Worm (Caenorhabditis elegans): ENCODE data around the gene twk-34.
A peak's percentile ranks its signal among the peaks of the same experiment; 100 is the strongest.
"Not testable (repeated sequence)": the region's sequence is repeated elsewhere in the genome, so short reads cannot be mapped to it uniquely, and the experiment has no call there.

The twk-34 gene

ce11 chrV:15664053-15664661 lies 40.6 kb upstream of the twk-34 start (continued):
- no peak for TF ChIP-seq ztf-11 (tag; optimal IDR thresholded peaks at IDR 0.05)
- TF ChIP-seq sea-2 (GFP tag; optimal IDR thresholded peaks at IDR 0.05): no peak
- TF ChIP-seq ceh-82 (tag; optimal IDR thresholded peaks at IDR 0.05): no peak
- peak; percentile 85 for TF ChIP-seq nhr-25 (tag; optimal IDR thresholded peaks at IDR 0.05)
- no peak for TF ChIP-seq unc-62 (GFP tag; optimal IDR thresholded peaks at IDR 0.05)
- TF ChIP-seq pha-4 (tag; optimal IDR thresholded peaks at IDR 0.05): peak; percentile 72
- no peak for TF ChIP-seq skn-1 (tag; optimal IDR thresholded peaks at IDR 0.05)
- TF ChIP-seq hmg-11 (tag; optimal IDR thresholded peaks at IDR 0.05): peak; percentile 38
- no peak for TF ChIP-seq ztf-4 (tag; optimal IDR thresholded peaks at IDR 0.05)
- TF ChIP-seq nfya-1 (tag; optimal IDR thresholded peaks at IDR 0.05; ENCODE audit: insufficient read depth): peak; percentile 56
- TF ChIP-seq fos-1 (tag; optimal IDR thresholded peaks at IDR 0.05): no peak

- TF ChIP-seq ceh-9 (tag; optimal IDR thresholded peaks at IDR 0.05) (no peak), nhr-237 (tag; optimal IDR thresholded peaks at IDR 0.05) (no peak), nhr-76 (tag; optimal IDR thresholded peaks at IDR 0.05) (no peak), hmg-11 (tag; optimal IDR thresholded peaks at IDR 0.05) (no peak), elt-3 (tag; optimal IDR thresholded peaks at IDR 0.05) (no peak), jun-1 (tag; optimal IDR thresholded peaks at IDR 0.05) (peak; percentile 64), eor-1 (tag; optimal IDR thresholded peaks at IDR 0.05) (no peak), skn-1 (tag; optimal IDR thresholded peaks at IDR 0.05) (no peak), egl-5 (tag; optimal IDR thresholded peaks at IDR 0.05) (no peak), nhr-25 (tag; optimal IDR thresholded peaks at IDR 0.05) (no peak), sea-2 (GFP tag; optimal IDR thresholded peaks at IDR 0.05) (no peak), elt-2 (tag; optimal IDR thresholded peaks at IDR 0.05) (peak; percentile 99), lsy-12 (tag; optimal IDR thresholded peaks at IDR 0.05) (no peak), unc-62 (GFP tag; optimal IDR thresholded peaks at IDR 0.05) (no peak), ZK546.5 (tag; optimal IDR thresholded peaks at IDR 0.05) (no peak), ztf-11 (tag; optimal IDR thresholded peaks at IDR 0.05) (no peak), mdl-1 (tag; optimal IDR thresholded peaks at IDR 0.05) (no peak), egl-27 (tag; optimal IDR thresholded peaks at IDR 0.05) (no peak), tbx-2 (tag; optimal IDR thresholded peaks at IDR 0.05) (no peak), nhr-11 (tag; optimal IDR thresholded peaks at IDR 0.05) (no peak), lin-39 (tag; optimal IDR thresholded peaks at IDR 0.05) (no peak), pqm-1 (tag; optimal IDR thresholded peaks at IDR 0.05) (peak; percentile 98), daf-12 (tag; optimal IDR thresholded peaks at IDR 0.05) (no peak), elt-1 (tag; optimal IDR thresholded peaks at IDR 0.05) (no peak), pha-4 (tag; optimal IDR thresholded peaks at IDR 0.05) (peak; percentile 79)
Observed at ce11 chrV:15666718-15667117, 38.0 kb upstream of the twk-34 start.

- not testable (repeated sequence) for TF ChIP-seq nhr-25, unc-39, ztf-11 (tag; optimal IDR thresholded peaks at IDR 0.05)
Observed at ce11 chrV:15668200-15668599, 36.6 kb upstream of the twk-34 start, which contains the start of gene F53E4.1. Gene F53E4.1, minus strand, starts transcription at chrV:15668300.

ce11 chrV:15668870-15669269 lies 35.9 kb upstream of the twk-34 start, which contains the start of gene K06B4.4:
Gene K06B4.4, plus strand, starts transcription at chrV:15669170.
- TF ChIP-seq mdl-1 (tag; optimal IDR thresholded peaks at IDR 0.05) (no peak), jun-1 (tag; optimal IDR thresholded peaks at IDR 0.05) (no peak), ama-1 (optimal IDR thresholded peaks at IDR 0.05) (no peak), unc-62 (GFP tag; optimal IDR thresholded peaks at IDR 0.05) (no peak), lin-15B (tag; optimal IDR thresholded peaks at IDR 0.05) (no peak), nhr-28 (tag; optimal IDR thresholded peaks at IDR 0.05) (no peak), ceh-16 (tag; optimal IDR thresholded peaks at IDR 0.05) (no peak), daf-12 (tag; optimal IDR thresholded peaks at IDR 0.05) (no peak), ztf-11 (tag; optimal IDR thresholded peaks at IDR 0.05) (no peak), egl-5 (tag; optimal IDR thresholded peaks at IDR 0.05) (no peak), nhr-76 (tag; optimal IDR thresholded peaks at IDR 0.05) (no peak), fkh-10 (GFP tag; optimal IDR thresholded peaks at IDR 0.05) (no peak), fos-1 (tag; optimal IDR thresholded peaks at IDR 0.05) (no peak), ceh-28 (tag; optimal IDR thresholded peaks at IDR 0.05) (no peak)

Data from whole organism, L3 larva.